Fruit fly (Drosophila melanogaster) whole organism, embryonic: Measurements from ENCODE around the gene CG14803.

Experiments
- BEAF-32 ChIP-seq: fragments of 200-800 bp; sonication (Bioruptor generic); optimal IDR thresholded peaks from 3 replicates; lab custom pipeline; 2017; ENCODE audit warnings: missing biosample characterization, missing genetic modification characterization, mild to moderate bottlenecking, moderate library complexity, missing genetic modification reagents
- BtbVII ChIP-seq: fragments of 200-800 bp; sonication (Bioruptor generic); optimal IDR thresholded peaks from 3 replicates; lab custom pipeline; 2017; ENCODE audit warnings: missing biosample characterization, mild to moderate bottlenecking, missing genetic modification characterization
- CG11456 ChIP-seq: fragments of 200-800 bp; sonication (Bioruptor generic); IDR thresholded peaks from 3 replicates; pipeline ENCODE4 v1.3.6; 2022; ENCODE audit warnings: missing biosample characterization, missing genetic modification characterization
- CG16863 ChIP-seq: fragments of 200-800 bp; sonication (Bioruptor generic); optimal IDR thresholded peaks from 3 replicates; lab custom pipeline; 2016; ENCODE audit warnings: missing biosample characterization, missing genetic modification characterization
- CG17328 ChIP-seq: fragments of 200-800 bp; sonication (Bioruptor generic); IDR thresholded peaks from 2 replicates; pipeline ENCODE4 v1.3.6; 2022; ENCODE audit warnings: missing biosample characterization, missing genetic modification characterization
- CG17361 ChIP-seq: fragments of 200-800 bp; sonication (Bioruptor generic); IDR thresholded peaks from 3 replicates; pipeline ENCODE4 v1.3.6; 2022; ENCODE audit warnings: missing biosample characterization, missing genetic modification characterization
- CG17385 ChIP-seq: fragments of 200-800 bp; sonication (Bioruptor generic); optimal IDR thresholded peaks from 3 replicates; lab custom pipeline; 2018; ENCODE audit warnings: missing biosample characterization, mild to moderate bottlenecking, missing genetic modification characterization
- CG18764 ChIP-seq: fragments of 200-800 bp; sonication (Bioruptor generic); optimal IDR thresholded peaks from 3 replicates; lab custom pipeline; 2016; ENCODE audit warnings: missing biosample characterization, missing genetic modification characterization
- CG2678 ChIP-seq: fragments of 200-800 bp; sonication (Bioruptor generic); optimal IDR thresholded peaks from 3 replicates; lab custom pipeline; 2019; ENCODE audit warnings: missing biosample characterization, mild to moderate bottlenecking, missing genetic modification characterization, moderate library complexity
- CG2712 ChIP-seq: fragments of 200-800 bp; optimal IDR thresholded peaks from 3 replicates; lab custom pipeline; 2019; ENCODE audit warnings: missing biosample characterization, mild to moderate bottlenecking, missing genetic modification characterization, moderate library complexity
- CG34224 ChIP-seq: fragments of 200-800 bp; sonication (Bioruptor generic); IDR thresholded peaks from 3 replicates; pipeline ENCODE4 v1.3.6; 2022; ENCODE audit warnings: missing biosample characterization, missing genetic modification characterization; ENCODE audit not compliant: partially characterized antibody
- CG3838 ChIP-seq: fragments of 200-800 bp; sonication (Bioruptor generic); optimal IDR thresholded peaks from 3 replicates; lab custom pipeline; 2016; ENCODE audit warnings: missing biosample characterization, missing genetic modification characterization
- CG4820 ChIP-seq: fragments of 200-800 bp; sonication (Bioruptor generic); optimal IDR thresholded peaks from 3 replicates; lab custom pipeline; 2016; ENCODE audit warnings: missing biosample characterization, missing genetic modification characterization
- CG6272 ChIP-seq: fragments of 200-800 bp; sonication (Bioruptor generic); IDR thresholded peaks from 2 replicates; pipeline ENCODE4 v1.3.6; 2022; ENCODE audit warnings: missing biosample characterization, missing genetic modification characterization
- CG8290 ChIP-seq, 3 experiments: fragments of 200-800 bp; sonication (Bioruptor generic); optimal IDR thresholded peaks; 2 replicates each; lab custom pipeline; 2016 to 2019; ENCODE audit warnings: missing biosample characterization in 3 of 3, missing genetic modification characterization in 3 of 3, mild to moderate bottlenecking in 2 of 3, moderate library complexity in 1 of 3
- CG9876 ChIP-seq: fragments of 200-800 bp; sonication (Bioruptor generic); optimal IDR thresholded peaks from 2 replicates; lab custom pipeline; 2016; ENCODE audit warnings: missing biosample characterization, missing genetic modification characterization
- CHES-1-like ChIP-seq: fragments of 200-800 bp; sonication (Bioruptor generic); optimal IDR thresholded peaks from 2 replicates; lab custom pipeline; 2016; ENCODE audit warnings: missing biosample characterization, missing genetic modification characterization
- Dek ChIP-seq: fragments of 200-800 bp; sonication (Bioruptor generic); optimal IDR thresholded peaks from 3 replicates; lab custom pipeline; 2019; ENCODE audit warnings: missing biosample characterization, mild to moderate bottlenecking, missing genetic modification characterization, moderate library complexity
- E2f2 ChIP-seq: fragments of 200-800 bp; sonication (Bioruptor generic); IDR thresholded peaks from 2 replicates; pipeline ENCODE4 v1.3.6; 2022; ENCODE audit warnings: missing biosample characterization, missing genetic modification characterization
- H2.0 ChIP-seq: fragments of 200-800 bp; sonication (Bioruptor generic); IDR thresholded peaks from 2 replicates; pipeline ENCODE4 v1.3.6; 2022; ENCODE audit warnings: missing biosample characterization, missing genetic modification characterization
- HHEX ChIP-seq: fragments of 200-800 bp; sonication (Bioruptor generic); optimal IDR thresholded peaks from 3 replicates; lab custom pipeline; 2017; ENCODE audit warnings: missing biosample characterization, mild to moderate bottlenecking, missing genetic modification characterization, missing genetic modification reagents
- HLH54F ChIP-seq: fragments of 200-800 bp; sonication (Bioruptor generic); optimal IDR thresholded peaks from 3 replicates; lab custom pipeline; 2016; ENCODE audit warnings: missing biosample characterization, missing genetic modification characterization
- Med ChIP-seq: fragments of 200-800 bp; sonication (Bioruptor generic); peaks from one replicate; lab custom pipeline; 2016; ENCODE audit warnings: missing biosample characterization, missing genetic modification characterization, mild to moderate bottlenecking, inconsistent platforms, moderate library complexity
- NC2β ChIP-seq: fragments of 200-800 bp; sonication (Bioruptor generic); optimal IDR thresholded peaks from 2 replicates; lab custom pipeline; 2016; ENCODE audit warnings: missing biosample characterization, missing genetic modification characterization
- NFAT ChIP-seq: fragments of 200-800 bp; sonication (Bioruptor generic); IDR thresholded peaks from 2 replicates; pipeline ENCODE4 v1.3.6; 2022; ENCODE audit warnings: missing biosample characterization, missing genetic modification characterization
- Opbp ChIP-seq: fragments of 200-800 bp; sonication (Bioruptor generic); IDR thresholded peaks from 3 replicates; pipeline ENCODE4 v1.3.6; 2022; ENCODE audit warnings: missing biosample characterization, missing genetic modification characterization; ENCODE audit not compliant: partially characterized antibody
- Rfx ChIP-seq: fragments of 200-800 bp; sonication (Bioruptor generic); IDR thresholded peaks from 2 replicates; pipeline ENCODE4 v1.3.6; 2022; ENCODE audit warnings: missing biosample characterization, missing genetic modification characterization
- Taf1 ChIP-seq: fragments of 200-800 bp; sonication (Bioruptor generic); IDR thresholded peaks from 2 replicates; pipeline ENCODE4 v1.3.6; 2022; ENCODE audit warnings: missing biosample characterization, missing genetic modification characterization
- ab ChIP-seq: fragments of 200-800 bp; sonication (Bioruptor generic); optimal IDR thresholded peaks from 2 replicates; lab custom pipeline; 2016; ENCODE audit warnings: missing biosample characterization, missing genetic modification characterization
- al ChIP-seq: fragments of 200-800 bp; sonication (Bioruptor generic); IDR thresholded peaks from 2 replicates; pipeline ENCODE4 v1.3.6; 2022; ENCODE audit warnings: missing biosample characterization, missing genetic modification characterization
- amos ChIP-seq: fragments of 200-800 bp; sonication (Bioruptor generic); IDR thresholded peaks from 2 replicates; pipeline ENCODE4 v1.3.6; 2022; ENCODE audit warnings: missing biosample characterization, missing genetic modification characterization; ENCODE audit not compliant: partially characterized antibody
- az2 ChIP-seq: fragments of 200-800 bp; sonication (Bioruptor generic); optimal IDR thresholded peaks from 3 replicates; lab custom pipeline; 2016; ENCODE audit warnings: missing biosample characterization, missing genetic modification characterization
- bab2 ChIP-seq: fragments of 200-800 bp; sonication (Bioruptor generic); optimal IDR thresholded peaks from 2 replicates; lab custom pipeline; 2016; ENCODE audit warnings: missing biosample characterization, missing genetic modification characterization
- bbx ChIP-seq: fragments of 200-800 bp; sonication (Bioruptor generic); IDR thresholded peaks from 2 replicates; pipeline ENCODE4 v1.3.6; 2022; ENCODE audit warnings: missing biosample characterization, missing genetic modification characterization; ENCODE audit not compliant: partially characterized antibody
- bigmax ChIP-seq: fragments of 200-800 bp; sonication (Bioruptor generic); optimal IDR thresholded peaks from 2 replicates; lab custom pipeline; 2018; ENCODE audit warnings: missing biosample characterization, mild to moderate bottlenecking, missing genetic modification characterization
- bsh ChIP-seq, 2 experiments: fragments of 200-800 bp; sonication (Bioruptor generic); optimal IDR thresholded peaks; 2 replicates each; lab custom pipeline; 2017 to 2018; ENCODE audit warnings: mild to moderate bottlenecking in 2 of 2, missing biosample characterization in 2 of 2, missing genetic modification characterization in 2 of 2, moderate library complexity in 1 of 2
- cas ChIP-seq: fragments of 200-800 bp; sonication (Bioruptor generic); IDR thresholded peaks from 2 replicates; pipeline ENCODE4 v1.3.6; 2022; ENCODE audit warnings: missing biosample characterization, missing genetic modification characterization
- caup ChIP-seq: fragments of 200-800 bp; sonication (Bioruptor generic); optimal IDR thresholded peaks from 3 replicates; lab custom pipeline; 2017; ENCODE audit warnings: missing biosample characterization, mild to moderate bottlenecking, missing genetic modification characterization, moderate library complexity; ENCODE audit not compliant: severe bottlenecking
- ci ChIP-seq: fragments of 200-800 bp; sonication (Bioruptor generic); IDR thresholded peaks from 3 replicates; pipeline ENCODE4 v1.3.6; 2022; ENCODE audit warnings: missing biosample characterization, missing genetic modification characterization
- disco-r ChIP-seq: fragments of 200-800 bp; sonication (Bioruptor generic); optimal IDR thresholded peaks from 2 replicates; lab custom pipeline; 2016; ENCODE audit warnings: missing biosample characterization, missing genetic modification characterization
- grau ChIP-seq: fragments of 200-800 bp; optimal IDR thresholded peaks from 3 replicates; lab custom pipeline; 2019; ENCODE audit warnings: missing biosample characterization, mild to moderate bottlenecking, missing genetic modification characterization, moderate library complexity
- jumu ChIP-seq: fragments of 200-800 bp; sonication (Bioruptor generic); optimal IDR thresholded peaks from 3 replicates; lab custom pipeline; 2016; ENCODE audit warnings: missing biosample characterization, missing genetic modification characterization
- kni ChIP-seq: fragments of 200-800 bp; sonication (Bioruptor generic); optimal IDR thresholded peaks from 3 replicates; lab custom pipeline; 2017; ENCODE audit warnings: mild to moderate bottlenecking, missing biosample characterization, missing genetic modification reagents, missing genetic modification characterization
- pho ChIP-seq: fragments of 200-800 bp; sonication (Bioruptor generic); optimal IDR thresholded peaks from 2 replicates; lab custom pipeline; 2016; ENCODE audit warnings: missing biosample characterization, missing genetic modification characterization
- row ChIP-seq: fragments of 200-800 bp; sonication (Bioruptor generic); IDR thresholded peaks from 3 replicates; pipeline ENCODE4 v1.3.6; 2022; ENCODE audit warnings: missing biosample characterization, missing genetic modification characterization
- slbo ChIP-seq: fragments of 200-800 bp; sonication (Bioruptor generic); IDR thresholded peaks from 2 replicates; pipeline ENCODE4 v1.3.6; 2022; ENCODE audit warnings: missing biosample characterization, missing genetic modification characterization
- so ChIP-seq: fragments of 200-800 bp; sonication (Bioruptor generic); IDR thresholded peaks from 3 replicates; pipeline ENCODE4 v1.3.6; 2022; ENCODE audit warnings: missing biosample characterization, missing genetic modification characterization
- sob ChIP-seq: fragments of 200-800 bp; sonication (Bioruptor generic); IDR thresholded peaks from 2 replicates; pipeline ENCODE4 v1.3.6; 2022; ENCODE audit warnings: missing biosample characterization, missing genetic modification characterization
- trem ChIP-seq: fragments of 200-800 bp; optimal IDR thresholded peaks from 3 replicates; lab custom pipeline; 2019; ENCODE audit warnings: missing biosample characterization, mild to moderate bottlenecking, missing genetic modification characterization, moderate library complexity
- vvl ChIP-seq: fragments of 200-800 bp; sonication (Bioruptor generic); IDR thresholded peaks from 2 replicates; pipeline ENCODE4 v1.3.6; 2022; ENCODE audit warnings: missing biosample characterization, missing genetic modification characterization

CG14803 gene

dm6 chrX:1858867-1859266, 9.8 kb upstream of the CG14803 start, which contains the start of gene Lamtor5 (continued):
- 0 out of 2 replicates have a peak, but pooled peaks have one; percentile 29 for TF ChIP-seq Taf1 (GFP tag; lab: Robert Waterston, UW)
- peak; percentile 73 for TF ChIP-seq slbo (GFP tag; lab: Robert Waterston, UW)
- TF ChIP-seq kni (GFP tag; lab: Kevin White, UChicago), result no peak
- TF ChIP-seq row (GFP tag; lab: Robert Waterston, UW), result peak; percentile 84
- TF ChIP-seq CG34224 (GFP tag; lab: Robert Waterston, UW), result peak; percentile 52; the same call in 2 of the 3 replicates
- peak; percentile 92 for TF ChIP-seq Med (GFP tag; lab: Kevin White, UChicago)
- no peak for TF ChIP-seq disco-r
- TF ChIP-seq H2.0 (GFP tag; lab: Robert Waterston, UW), result no peak
- TF ChIP-seq az2, result peak; percentile 21
- TF ChIP-seq sob (GFP tag; lab: Robert Waterston, UW), result peak; percentile 61
- peak; percentile 29 for TF ChIP-seq CG16863 (GFP tag; lab: Kevin White, UChicago)
- peak; percentile 36 for TF ChIP-seq caup
- TF ChIP-seq CG2678, result peak; percentile 54
- no peak for TF ChIP-seq Opbp (GFP tag; lab: Robert Waterston, UW)
- peak; percentile 9 for TF ChIP-seq pho (GFP tag; lab: Kevin White, UChicago)
- TF ChIP-seq vvl (GFP tag; lab: Robert Waterston, UW), result 0 out of 2 replicates have a peak, but pooled peaks have one; percentile 28
- peak; percentile 15 for TF ChIP-seq BEAF-32
- TF ChIP-seq al, result no peak
- peak; percentile 29 for TF ChIP-seq jumu (GFP tag; lab: Kevin White, UChicago)
- 0 out of 2 replicates have a peak, but pooled peaks have one; percentile 39 for TF ChIP-seq CG17328 (GFP tag; lab: Robert Waterston, UW)
- peak; percentile 58 for TF ChIP-seq CG2712
- TF ChIP-seq so, result peak; percentile 34; the same call in 1 of the 3 replicates
- TF ChIP-seq E2f2 (GFP tag; lab: Robert Waterston, UW), result peak; percentile 25; the same call in 1 of the 2 replicates
- peak in 1 of 2 experiments; percentile 35 for TF ChIP-seq bsh (GFP tag; optimal IDR thresholded peaks at IDR 0.05; lab: Kevin White, UChicago)
- TF ChIP-seq amos (GFP tag; lab: Robert Waterston, UW), result peak; percentile 47; the same call in 1 of the 2 replicates
- TF ChIP-seq bigmax (GFP tag; lab: Kevin White, UChicago), result no peak
- TF ChIP-seq bab2, result peak; percentile 35
- TF ChIP-seq CG18764 (GFP tag; lab: Kevin White, UChicago), result no peak
- no peak for TF ChIP-seq ab
- peak; percentile 53 for TF ChIP-seq BtbVII (GFP tag; lab: Kevin White, UChicago)
- TF ChIP-seq CG8290 (GFP tag; optimal IDR thresholded peaks at IDR 0.05; lab: Kevin White, UChicago), result no peak
- peak in 1 of 2 experiments; percentile 54 for TF ChIP-seq CG8290 (tag; optimal IDR thresholded peaks at IDR 0.05; lab: Kevin White, UChicago)
- TF ChIP-seq CG17385, result peak; percentile 33
- 0 out of 3 replicates have a peak, but pooled peaks have one; percentile 33 for TF ChIP-seq CG11456 (GFP tag; lab: Robert Waterston, UW)
- TF ChIP-seq CG4820 (GFP tag; lab: Kevin White, UChicago), result peak; percentile 9
- peak; percentile 32 for TF ChIP-seq HLH54F (GFP tag; lab: Kevin White, UChicago)
- peak; percentile 34 for TF ChIP-seq Dek (tag; lab: Kevin White, UChicago)
- TF ChIP-seq bbx, result 0 out of 2 replicates have a peak, but pooled peaks have one; percentile 28
- peak; percentile 78 for TF ChIP-seq Rfx (GFP tag; lab: Robert Waterston, UW)
- peak; percentile 55 for TF ChIP-seq grau (tag; lab: Kevin White, UChicago)
- TF ChIP-seq CG3838 (GFP tag; lab: Kevin White, UChicago), result no peak
- peak; percentile 43; the same call in 1 of the 3 replicates for TF ChIP-seq CG17361 (GFP tag; lab: Robert Waterston, UW)
- peak; percentile 17 for TF ChIP-seq trem (tag; lab: Kevin White, UChicago)
- 0 out of 2 replicates have a peak, but pooled peaks have one; percentile 25 for TF ChIP-seq CG6272 (GFP tag; lab: Robert Waterston, UW)
- peak; percentile 7; the same call in 1 of the 2 replicates for TF ChIP-seq cas
- peak; percentile 69 for TF ChIP-seq ci (GFP tag; lab: Robert Waterston, UW)
- TF ChIP-seq NC2β (GFP tag; lab: Kevin White, UChicago), result peak; percentile 1
- no peak for TF ChIP-seq CG9876 (GFP tag; lab: Kevin White, UChicago)
- TF ChIP-seq HHEX, result peak; percentile 42
- peak; percentile 29 for TF ChIP-seq CHES-1-like (GFP tag; lab: Kevin White, UChicago)
- TF ChIP-seq NFAT (GFP tag; lab: Robert Waterston, UW), result no peak; the same call in 1 of the 2 replicates
